Worm (Caenorhabditis elegans): ENCODE data around the gene mltn-3.

ce11 chrII:13954077-13954476, 37.9 kb downstream of the mltn-3 start:
- TF ChIP-seq nhr-10 (tag; optimal IDR thresholded peaks at IDR 0.05) (no peak), unc-62 (GFP tag; optimal IDR thresholded peaks at IDR 0.05 in 1 of 2) (peak in 1 of 2 experiments; percentile 39), unc-62 (tag; optimal IDR thresholded peaks at IDR 0.05) (no peak), lin-13 (GFP tag; optimal IDR thresholded peaks at IDR 0.05) (no peak), ceh-28 (tag; optimal IDR thresholded peaks at IDR 0.05) (no peak), mdl-1 (tag; optimal IDR thresholded peaks at IDR 0.05) (peak in 1 of 2 experiments; percentile 33), unc-39 (tag; optimal IDR thresholded peaks at IDR 0.05) (no peak), jun-1 (tag; optimal IDR thresholded peaks at IDR 0.05) (peak; percentile 7), php-3 (GFP tag; IDR thresholded peaks at IDR 0.05) (peak; percentile 47; the same call in 1 of the 2 replicates), pqm-1 (tag; optimal IDR thresholded peaks at IDR 0.05) (peak; percentile 79), pha-4 (GFP tag; IDR thresholded peaks at IDR 0.05) (no peak; the same call in 1 of the 2 replicates), pha-4 (tag; optimal IDR thresholded peaks at IDR 0.05) (no peak)

Measured in whole organism, L4 larva.